Fruit fly (Drosophila melanogaster) whole organism, adult: ENCODE measurements around the gene CG4198.

Experiments used
- CG11617 ChIP-seq: fragments of 200-800 bp; sonication (Bioruptor generic); optimal IDR thresholded peaks from 2 replicates; lab custom pipeline; 2017; ENCODE audit warnings: mild to moderate bottlenecking, missing biosample characterization, missing genetic modification reagents, missing genetic modification characterization
- CG12768 ChIP-seq: fragments of 200-800 bp; sonication (Bioruptor generic); optimal IDR thresholded peaks from 2 replicates; lab custom pipeline; 2017; ENCODE audit warnings: missing biosample characterization, missing genetic modification characterization, mild to moderate bottlenecking, moderate library complexity, missing genetic modification reagents
- CG14711 ChIP-seq: fragments of 200-800 bp; sonication (Bioruptor generic); optimal IDR thresholded peaks from 2 replicates; lab custom pipeline; 2018; ENCODE audit warnings: missing biosample characterization, mild to moderate bottlenecking, missing genetic modification characterization, moderate library complexity
- CG1620 ChIP-seq: fragments of 200-800 bp; sonication (Bioruptor generic); optimal IDR thresholded peaks from 2 replicates; lab custom pipeline; 2016; ENCODE audit warnings: missing biosample characterization, missing genetic modification characterization
- CG33017 ChIP-seq: fragments of 200-800 bp; sonication (Bioruptor generic); optimal IDR thresholded peaks from 2 replicates; lab custom pipeline; 2018; ENCODE audit warnings: missing biosample characterization, mild to moderate bottlenecking, missing genetic modification characterization, moderate library complexity
- CG5204 ChIP-seq: fragments of 200-800 bp; sonication (Bioruptor generic); optimal IDR thresholded peaks from 2 replicates; lab custom pipeline; 2016; ENCODE audit warnings: missing biosample characterization, missing genetic modification characterization
- CG7045 ChIP-seq: fragments of 200-800 bp; sonication (Bioruptor generic); optimal IDR thresholded peaks from 2 replicates; lab custom pipeline; 2017; ENCODE audit warnings: missing biosample characterization, mild to moderate bottlenecking, missing genetic modification characterization
- CG7101 ChIP-seq: fragments of 200-800 bp; sonication (Bioruptor generic); optimal IDR thresholded peaks from 2 replicates; lab custom pipeline; 2018; ENCODE audit warnings: missing biosample characterization, mild to moderate bottlenecking, missing genetic modification characterization, moderate library complexity
- Clk ChIP-seq: fragments of 200-800 bp; sonication (Bioruptor generic); optimal IDR thresholded peaks from 2 replicates; lab custom pipeline; 2017; ENCODE audit warnings: missing biosample characterization, missing genetic modification characterization
- Crg-1 ChIP-seq: fragments of 200-800 bp; sonication (Bioruptor generic); optimal IDR thresholded peaks from 2 replicates; lab custom pipeline; 2016; ENCODE audit warnings: missing biosample characterization, missing genetic modification characterization
- Hr96 ChIP-seq: fragments of 200-800 bp; sonication (Bioruptor generic); optimal IDR thresholded peaks from 2 replicates; lab custom pipeline; 2016; ENCODE audit warnings: missing biosample characterization, missing genetic modification characterization
- Mnt ChIP-seq: fragments of 200-800 bp; sonication (Bioruptor generic); optimal IDR thresholded peaks from 2 replicates; lab custom pipeline; 2016; ENCODE audit warnings: missing biosample characterization, mild to moderate bottlenecking, missing genetic modification characterization
- bab1 ChIP-seq: fragments of 200-800 bp; sonication (Bioruptor generic); optimal IDR thresholded peaks from 3 replicates; lab custom pipeline; 2019; ENCODE audit warnings: missing biosample characterization, mild to moderate bottlenecking, missing genetic modification characterization, moderate library complexity
- cic ChIP-seq: fragments of 200-800 bp; sonication (Bioruptor generic); optimal IDR thresholded peaks from 2 replicates; lab custom pipeline; 2017; ENCODE audit warnings: missing biosample characterization, mild to moderate bottlenecking, missing genetic modification characterization, moderate library complexity
- cnc ChIP-seq, 2 experiments: fragments of >200 bp; optimal IDR thresholded peaks; 2 replicates each; lab custom pipeline; 2017
- kay ChIP-seq: fragments of 200-800 bp; sonication (Bioruptor generic); peaks from one replicate; lab custom pipeline; 2016; ENCODE audit warnings: missing biosample characterization, missing genetic modification characterization, borderline replicate concordance
- ovo ChIP-seq: fragments of 200-800 bp; sonication (Bioruptor generic); optimal IDR thresholded peaks from 2 replicates; lab custom pipeline; 2016; ENCODE audit warnings: missing biosample characterization, missing genetic modification characterization
- pad ChIP-seq: fragments of 200-800 bp; sonication (Bioruptor generic); optimal IDR thresholded peaks from 3 replicates; lab custom pipeline; 2017; ENCODE audit warnings: missing biosample characterization, missing genetic modification characterization, mild to moderate bottlenecking, moderate library complexity, missing genetic modification reagents
- tj ChIP-seq: fragments of 200-800 bp; sonication (Bioruptor generic); optimal IDR thresholded peaks from 3 replicates; lab custom pipeline; 2017; ENCODE audit warnings: missing biosample characterization, mild to moderate bottlenecking, missing genetic modification characterization, moderate library complexity
- toe ChIP-seq: fragments of 200-800 bp; sonication (Bioruptor generic); optimal IDR thresholded peaks from 2 replicates; lab custom pipeline; 2016; ENCODE audit warnings: missing biosample characterization, missing genetic modification characterization

The CG4198 gene

dm6 chrX:5322459-5322883, 9.4 kb downstream of the CG4198 start, which contains the start of gene Rnp4F:
TSS of gene Rnp4F (minus strand) at chrX:5322696.
- TF ChIP-seq pad (GFP tag; lab: Kevin White, UChicago) (peak; percentile 77), CG5204 (GFP tag; lab: Kevin White, UChicago) (peak; percentile 64), ovo (GFP tag; lab: Kevin White, UChicago) (peak; percentile 77), Clk (GFP tag; lab: Kevin White, UChicago) (peak; percentile 34), CG12768 (GFP tag; lab: Kevin White, UChicago) (peak; percentile 50), kay (GFP tag; lab: Kevin White, UChicago) (no peak), CG14711 (peak; percentile 58), CG7101 (peak; percentile 78), tj (peak; percentile 73), toe (peak; percentile 81), bab1 (GFP tag; lab: Kevin White, UChicago) (peak; percentile 85), CG7045 (GFP tag; lab: Kevin White, UChicago) (peak; percentile 28), cic (no peak), CG11617 (GFP tag; lab: Kevin White, UChicago) (peak; percentile 87), Mnt (peak; percentile 84), CG33017 (peak; percentile 3), Crg-1 (peak; percentile 75), cnc (optimal IDR thresholded peaks at IDR 0.05; lab: Kevin White, UChicago) (no peak), CG1620 (peak; percentile 85), Hr96 (GFP tag; lab: Kevin White, UChicago) (peak; percentile 91)

dm6 chrX:5323636-5324035, 10.6 kb downstream of the CG4198 start, which contains the start of gene Mcm3:
TSS of gene Mcm3 (plus strand) at chrX:5323855.
- TF ChIP-seq tj (no peak), CG14711 (no peak)

- TF ChIP-seq cnc (optimal IDR thresholded peaks at IDR 0.05; lab: Kevin White, UChicago) (no peak), CG5204 (GFP tag; lab: Kevin White, UChicago) (peak; percentile 36), toe (peak; percentile 28), CG11617 (GFP tag; lab: Kevin White, UChicago) (peak; percentile 47), CG33017 (peak; percentile 18), CG12768 (GFP tag; lab: Kevin White, UChicago) (no peak), ovo (GFP tag; lab: Kevin White, UChicago) (peak; percentile 79), kay (GFP tag; lab: Kevin White, UChicago) (no peak), CG7045 (GFP tag; lab: Kevin White, UChicago) (no peak), CG7101 (peak; percentile 44), Clk (GFP tag; lab: Kevin White, UChicago) (no peak), pad (GFP tag; lab: Kevin White, UChicago) (peak; percentile 60), cic (no peak), Crg-1 (peak; percentile 25), CG14711 (peak; percentile 54), Hr96 (GFP tag; lab: Kevin White, UChicago) (no peak), bab1 (GFP tag; lab: Kevin White, UChicago) (peak; percentile 47), Mnt (peak; percentile 31), CG1620 (peak; percentile 48), tj (peak; percentile 88)
These were observed 16.3 kb downstream of the CG4198 start, which contains the start of the genes CG3309 and XRCC1 for dm6 chrX:5329266-5329898. TSS of gene CG3309 (minus strand) at chrX:5329347. TSS of gene XRCC1 (plus strand) at chrX:5329876.

- TF ChIP-seq bab1 (GFP tag; lab: Kevin White, UChicago), result peak; percentile 35
- no peak for TF ChIP-seq CG12768 (GFP tag; lab: Kevin White, UChicago)
These were observed 19.3 kb downstream of the CG4198 start, which contains the start of gene CanB for dm6 chrX:5332259-5332862. TSS of gene CanB (plus strand) at chrX:5332499.

dm6 chrX:5336722-5337121, 23.7 kb downstream of the CG4198 start:
- TF ChIP-seq pad (GFP tag; lab: Kevin White, UChicago), result no peak
- TF ChIP-seq Crg-1, result no peak
- TF ChIP-seq CG12768 (GFP tag; lab: Kevin White, UChicago), result no peak
- peak; percentile 19 for TF ChIP-seq CG5204 (GFP tag; lab: Kevin White, UChicago)
- TF ChIP-seq CG33017, result peak; percentile 18
- TF ChIP-seq CG7045 (GFP tag; lab: Kevin White, UChicago), result peak; percentile 33

dm6 chrX:5337316-5337715, 24.3 kb downstream of the CG4198 start:
- TF ChIP-seq CG14711 (no peak), Hr96 (GFP tag; lab: Kevin White, UChicago) (no peak), CG1620 (no peak), CG7101 (no peak), CG7045 (GFP tag; lab: Kevin White, UChicago) (no peak), pad (GFP tag; lab: Kevin White, UChicago) (no peak), ovo (GFP tag; lab: Kevin White, UChicago) (no peak), CG12768 (GFP tag; lab: Kevin White, UChicago) (no peak), tj (no peak), Crg-1 (no peak), kay (GFP tag; lab: Kevin White, UChicago) (no peak), Clk (GFP tag; lab: Kevin White, UChicago) (no peak)
